Worm (Caenorhabditis elegans) whole organism, midembryonic: ENCODE data around the gene hlh-30.

Source experiments
- T22C8.4 ChIP-seq: fragments of 200-800 bp; sonication (Bioruptor generic); IDR thresholded peaks from 2 replicates; pipeline ENCODE4 v1.3.6; 2022; ENCODE audit warnings: missing genetic modification characterization, missing compliant biosample characterization
- cog-1 ChIP-seq: sonication (generic microtip); optimal IDR thresholded peaks from 2 replicates; lab custom pipeline; 2016; ENCODE audit warnings: missing genetic modification characterization, missing compliant biosample characterization
- flt-1 ChIP-seq: fragments of 200-800 bp; sonication (Bioruptor generic); IDR thresholded peaks from 2 replicates; pipeline ENCODE4 v1.3.6; 2022; ENCODE audit warnings: missing genetic modification characterization, missing compliant biosample characterization
- klf-2 ChIP-seq: fragments of 200-800 bp; sonication (Bioruptor generic); conservative IDR thresholded peaks from 2 replicates; pipeline ENCODE4 v1.3.6; 2022; ENCODE audit warnings: missing genetic modification reagents, missing genetic modification characterization, missing compliant biosample characterization
- med-1 ChIP-seq: sonication (generic microtip); optimal IDR thresholded peaks from 2 replicates; lab custom pipeline; 2017; ENCODE audit warnings: missing genetic modification characterization, mild to moderate bottlenecking, missing compliant biosample characterization, antibody characterized with exemption, missing genetic modification reagents; ENCODE audit not compliant: insufficient read depth
- tab-1 ChIP-seq: fragments of 200-800 bp; sonication (Bioruptor generic); IDR thresholded peaks from 2 replicates; pipeline ENCODE4 v1.3.6; 2022; ENCODE audit warnings: missing genetic modification characterization, missing compliant biosample characterization
- ztf-29 ChIP-seq: fragments of 200-800 bp; sonication (Bioruptor generic); IDR thresholded peaks from 2 replicates; pipeline ENCODE4 v1.3.6; 2022; ENCODE audit warnings: missing genetic modification reagents, missing genetic modification characterization, missing compliant biosample characterization

DNA sequence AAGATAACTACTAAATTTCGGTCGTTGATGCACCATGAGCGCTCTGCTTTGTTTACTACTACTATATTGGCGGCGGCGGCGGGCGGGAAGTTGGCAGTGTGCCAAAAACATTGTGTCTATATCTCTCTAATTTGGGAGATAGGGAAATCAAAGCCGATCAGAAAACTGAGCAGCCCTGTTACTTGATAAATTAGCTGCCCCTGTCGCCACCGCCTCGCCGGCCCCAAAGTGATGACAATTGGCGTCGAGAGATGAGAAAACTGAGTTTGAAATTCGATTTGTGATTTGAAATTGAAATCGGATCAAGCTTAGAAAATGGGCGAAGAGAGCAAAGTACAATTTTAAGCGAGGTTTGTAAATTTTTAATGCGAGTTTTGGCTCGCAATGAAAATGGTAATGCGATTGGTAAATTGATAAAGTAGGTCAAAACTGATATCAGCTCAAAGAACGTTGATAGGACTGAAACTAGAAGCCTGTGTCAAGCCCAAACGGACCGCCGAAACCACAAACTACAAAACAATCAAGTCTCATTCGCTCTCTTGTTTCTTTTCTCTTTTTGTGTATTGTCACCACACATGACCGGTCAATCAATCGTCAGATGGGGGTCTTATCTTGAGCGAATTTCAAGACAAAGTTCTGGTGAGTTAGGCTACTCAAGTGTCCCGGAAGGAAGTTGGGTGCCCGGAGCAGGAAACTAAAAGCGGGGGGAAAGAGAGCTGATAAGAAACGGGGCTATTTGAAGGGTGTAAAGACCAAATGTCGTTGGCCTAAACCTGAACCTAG, 7.5 kb downstream of the hlh-30 start:
- no peak for TF ChIP-seq klf-2 (GFP tag; lab: Robert Waterston, UW)
- no peak for TF ChIP-seq T22C8.4 (GFP tag; lab: Robert Waterston, UW)
- no peak for TF ChIP-seq ztf-29
- no peak for TF ChIP-seq cog-1 (tag; lab: Kevin White, UChicago)
- TF ChIP-seq flt-1 (GFP tag; lab: Robert Waterston, UW) = no peak
- no peak for TF ChIP-seq med-1 (GFP tag; lab: Kevin White, UChicago)
- no peak for TF ChIP-seq tab-1 (GFP tag; lab: Robert Waterston, UW)
